Worm (Caenorhabditis elegans): ENCODE measurements around the gene mab-10.
"Not testable (repeated sequence)": the region's sequence is repeated elsewhere in the genome, so short reads cannot be mapped to it uniquely, and the experiment has no call there.

Gene mab-10

DNA sequence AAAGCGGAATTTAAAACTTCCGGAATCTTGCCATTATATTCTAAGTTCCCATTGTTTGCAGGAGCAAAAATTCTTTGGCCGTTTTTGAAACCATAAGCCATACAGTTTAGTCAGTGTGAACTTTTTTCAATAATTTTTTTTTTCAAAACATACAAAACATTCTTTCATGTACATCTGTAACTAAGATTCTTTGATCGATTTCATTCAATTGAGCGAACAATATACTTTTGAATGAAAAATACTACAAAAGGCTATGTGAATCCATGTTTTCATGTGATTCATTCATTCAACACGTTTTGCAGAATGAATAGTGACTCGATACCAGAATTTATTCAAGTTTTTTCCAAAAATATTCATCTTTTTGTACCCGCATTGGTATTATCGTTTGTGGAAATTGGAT, 41.1 kb upstream of the mab-10 start, which contains the start of gene ZK666.15:
ZK666.15 (plus strand) TSS at position 301 of the 400 bp plus-strand sequence.
- TF ChIP-seq dpl-1 (GFP tag; optimal IDR thresholded peaks at IDR 0.05) (no peak), fos-1 (tag; optimal IDR thresholded peaks at IDR 0.05) (no peak), nhr-42 (GFP tag; IDR thresholded peaks at IDR 0.05) (no peak), ceh-82 (tag; optimal IDR thresholded peaks at IDR 0.05) (no peak), ztf-11 (tag; optimal IDR thresholded peaks at IDR 0.05) (no peak), ceh-44 (GFP tag; IDR thresholded peaks at IDR 0.05) (no peak)

- TF ChIP-seq pqm-1 (tag; optimal IDR thresholded peaks at IDR 0.05) (peak; percentile 23), unc-130 (GFP tag; optimal IDR thresholded peaks at IDR 0.05) (no peak), php-3 (GFP tag; IDR thresholded peaks at IDR 0.05) (no peak), aha-1 (tag) (no peak), zfp-3 (GFP tag; conservative IDR thresholded peaks at IDR 0.05) (no peak), D1046.2 (GFP tag; IDR thresholded peaks at IDR 0.05) (no peak), nhr-41 (GFP tag; IDR thresholded peaks at IDR 0.05) (no peak), tag-97 (GFP tag; IDR thresholded peaks at IDR 0.05) (no peak), daf-12 (tag; optimal IDR thresholded peaks at IDR 0.05) (no peak), lsy-2 (tag; optimal IDR thresholded peaks at IDR 0.05) (no peak), cey-2 (tag; optimal IDR thresholded peaks at IDR 0.05; ENCODE audit: borderline replicate concordance, insufficient read depth) (no peak), dve-1 (tag; optimal IDR thresholded peaks at IDR 0.05; ENCODE audit: insufficient read depth) (peak; percentile 18), dmd-8 (GFP tag; IDR thresholded peaks at IDR 0.05) (no peak), saeg-2 (GFP tag; IDR thresholded peaks at IDR 0.05) (no peak), ctbp-1 (GFP tag; IDR thresholded peaks at IDR 0.05) (no peak), F49E8.2 (tag; optimal IDR thresholded peaks at IDR 0.05; ENCODE audit: borderline replicate concordance) (no peak), mdt-29 (GFP tag; IDR thresholded peaks at IDR 0.05) (no peak), nhr-11 (tag; optimal IDR thresholded peaks at IDR 0.05) (no peak), nhr-48 (tag; optimal IDR thresholded peaks at IDR 0.05) (no peak), madf-9 (GFP tag; conservative IDR thresholded peaks at IDR 0.05) (no peak), unc-62 (GFP tag; optimal IDR thresholded peaks at IDR 0.05 in 1 of 2) (no peak), unc-62 (tag; optimal IDR thresholded peaks at IDR 0.05) (no peak), F26F4.8 (GFP tag; conservative IDR thresholded peaks at IDR 0.05) (no peak), daf-16 (GFP tag; optimal IDR thresholded peaks at IDR 0.05) (no peak), daf-16 (tag; optimal IDR thresholded peaks at IDR 0.05) (peak; percentile 87), ceh-44 (GFP tag; IDR thresholded peaks at IDR 0.05) (no peak), ceh-82 (tag; optimal IDR thresholded peaks at IDR 0.05) (no peak), zfp-2 (tag; optimal IDR thresholded peaks at IDR 0.05) (no peak), nhr-111 (GFP tag; optimal IDR thresholded peaks at IDR 0.05) (no peak), nhr-28 (tag; optimal IDR thresholded peaks at IDR 0.05) (peak; percentile 58), ceh-62 (tag; optimal IDR thresholded peaks at IDR 0.05) (no peak), nhr-237 (tag; optimal IDR thresholded peaks at IDR 0.05) (no peak), snpc-4 (tag; optimal IDR thresholded peaks at IDR 0.05) (no peak)
Observed at ce11 chrII:10490329-10490728, 37.6 kb upstream of the mab-10 start, which contains the start of gene clec-61. Gene clec-61 (minus strand): TSS chrII:10490537.

DNA sequence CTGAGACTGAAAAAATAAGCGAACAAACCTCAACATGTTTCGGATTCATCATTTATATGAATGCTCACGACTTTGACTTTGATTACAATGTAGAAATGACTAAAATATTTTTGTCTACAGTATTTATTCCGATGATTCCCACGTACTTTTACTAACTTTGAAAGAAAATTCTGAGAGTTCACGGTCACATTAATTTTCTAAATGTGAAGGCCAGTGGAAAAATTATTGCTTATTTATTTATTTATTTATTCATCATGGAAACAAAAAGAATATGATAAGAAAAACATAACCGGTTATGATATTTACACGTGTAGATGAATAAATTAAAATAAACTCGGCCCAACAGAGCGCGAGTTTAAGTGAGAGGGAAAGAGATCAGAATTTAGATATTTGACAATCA, 34.9 kb upstream of the mab-10 start, which contains the start of gene ZK666.8:
ZK666.8 (minus strand) TSS at position 101 of the 400 bp plus-strand sequence.
- TF ChIP-seq lin-13 (GFP tag; optimal IDR thresholded peaks at IDR 0.05); ceh-82 (tag; optimal IDR thresholded peaks at IDR 0.05); dmd-9 (GFP tag; IDR thresholded peaks at IDR 0.05): not testable (repeated sequence)

ce11 chrII:10494467-10494866, 33.4 kb upstream of the mab-10 start, which contains the start of gene ZK666.14:
Gene ZK666.14 (plus strand): TSS chrII:10494767.
- no peak for TF ChIP-seq Y105C5A.15 (GFP tag; IDR thresholded peaks at IDR 0.05)
- TF ChIP-seq mep-1 (tag; optimal IDR thresholded peaks at IDR 0.05), result no peak
- no peak for TF ChIP-seq dmd-9 (GFP tag; IDR thresholded peaks at IDR 0.05)
- TF ChIP-seq T26A8.4 (GFP tag; IDR thresholded peaks at IDR 0.05), result no peak
- TF ChIP-seq spr-1 (tag; optimal IDR thresholded peaks at IDR 0.05), result no peak
- TF ChIP-seq zag-1 (tag; optimal IDR thresholded peaks at IDR 0.05), result no peak
- no peak for TF ChIP-seq F49E8.2 (tag; optimal IDR thresholded peaks at IDR 0.05; ENCODE audit: borderline replicate concordance)
- TF ChIP-seq dmd-6 (GFP tag; IDR thresholded peaks at IDR 0.05), result no peak
- TF ChIP-seq nhr-111 (GFP tag; optimal IDR thresholded peaks at IDR 0.05), result no peak
- TF ChIP-seq zip-2 (tag; optimal IDR thresholded peaks at IDR 0.05), result no peak
